In the genomic region with DNA sequence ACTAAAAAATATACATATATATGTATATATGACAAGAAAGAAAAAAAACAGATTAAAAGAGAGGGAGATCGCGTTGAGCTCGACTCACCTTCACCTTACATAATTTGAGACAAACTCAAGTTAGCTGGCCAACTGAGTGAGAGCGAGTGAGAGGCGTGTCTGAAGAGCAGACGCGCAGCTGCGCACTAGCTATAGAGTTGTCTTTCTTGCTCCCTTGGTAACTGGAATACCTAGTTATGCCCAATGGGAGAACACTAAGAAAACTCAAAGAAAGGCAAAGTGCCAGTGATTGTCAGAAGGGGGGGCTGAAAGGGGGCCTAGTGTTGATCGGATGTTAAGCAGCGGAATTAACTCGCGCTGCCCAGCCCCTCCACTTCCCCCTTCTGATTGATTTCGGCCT, we compare ENCODE assay signal across 5 fruit fly cellular contexts.
TF ChIP-seq lines count a peak whose summit lies in the region.

No protein-coding gene starts in this region.

- no peak for TF ChIP-seq CTCF in whole organism, embryonic (GFP tag; optimal IDR thresholded peaks at IDR 0.05; lab: Kevin White, UChicago)

TF ChIP-seq in whole organism, 6 proteins besides CTCF, POLR2A, EP300 and RAD21:
- TF ChIP-seq CG8478 (optimal IDR thresholded peaks at IDR 0.05; lab: Kevin White, UChicago) = peak; percentile 52
- no peak for TF ChIP-seq usp (GFP tag; optimal IDR thresholded peaks at IDR 0.05; lab: Kevin White, UChicago)

TF ChIP-seq in whole organism, adult, 20 proteins besides CTCF, POLR2A, EP300 and RAD21:
- TF ChIP-seq toe (GFP tag; optimal IDR thresholded peaks at IDR 0.05; lab: Kevin White, UChicago) (peak; percentile 72), CG12768 (GFP tag; optimal IDR thresholded peaks at IDR 0.05; lab: Kevin White, UChicago) (no peak), Mnt (GFP tag; optimal IDR thresholded peaks at IDR 0.05; lab: Kevin White, UChicago) (no peak), cic (GFP tag; optimal IDR thresholded peaks at IDR 0.05; lab: Kevin White, UChicago) (no peak), tj (GFP tag; optimal IDR thresholded peaks at IDR 0.05; lab: Kevin White, UChicago) (no peak), CG11617 (GFP tag; optimal IDR thresholded peaks at IDR 0.05; lab: Kevin White, UChicago) (no peak)

TF ChIP-seq in whole organism, embryonic, 481 proteins besides CTCF, POLR2A, EP300 and RAD21 (continues in another document):
- TF ChIP-seq CG6654 (GFP tag; optimal IDR thresholded peaks at IDR 0.05; lab: Kevin White, UChicago) (no peak), pb (GFP tag; optimal IDR thresholded peaks at IDR 0.05; lab: Kevin White, UChicago) (no peak), trem (tag; optimal IDR thresholded peaks at IDR 0.05; lab: Kevin White, UChicago) (no peak), Dbx (GFP tag; IDR thresholded peaks at IDR 0.05; lab: Robert Waterston, UW) (no peak), eve (GFP tag; optimal IDR thresholded peaks at IDR 0.05; lab: Kevin White, UChicago) (no peak), CG6791 (GFP tag; IDR thresholded peaks at IDR 0.05; lab: Robert Waterston, UW; ENCODE audit: partially characterized antibody) (peak; percentile 58; the same call in 1 of the 3 replicates), CG10654 (GFP tag; optimal IDR thresholded peaks at IDR 0.05; lab: Kevin White, UChicago) (no peak), vvl (GFP tag; IDR thresholded peaks at IDR 0.05; lab: Robert Waterston, UW) (peak; percentile 46; the same call in 1 of the 2 replicates), cg (GFP tag; optimal IDR thresholded peaks at IDR 0.05; lab: Kevin White, UChicago) (peak; percentile 63), Dfd (GFP tag; optimal IDR thresholded peaks at IDR 0.05; lab: Kevin White, UChicago) (no peak), CG10431 (GFP tag; optimal IDR thresholded peaks at IDR 0.05; lab: Kevin White, UChicago) (no peak), da (GFP tag; optimal IDR thresholded peaks at IDR 0.05; lab: Kevin White, UChicago) (no peak), ci (GFP tag; IDR thresholded peaks at IDR 0.05; lab: Robert Waterston, UW) (no peak), her (GFP tag; optimal IDR thresholded peaks at IDR 0.05; lab: Kevin White, UChicago) (no peak), Dip2 (GFP tag; IDR thresholded peaks at IDR 0.05; lab: Robert Waterston, UW) (no peak), Jarid2 (GFP tag; optimal IDR thresholded peaks at IDR 0.05; lab: Kevin White, UChicago) (peak; percentile 14), chinmo (GFP tag; IDR thresholded peaks at IDR 0.05; lab: Robert Waterston, UW; ENCODE audit: partially characterized antibody) (peak; percentile 95), ro (GFP tag; IDR thresholded peaks at IDR 0.05; lab: Robert Waterston, UW) (no peak), HLH3B (GFP tag; IDR thresholded peaks at IDR 0.05; lab: Robert Waterston, UW) (no peak), CG12071 (GFP tag; optimal IDR thresholded peaks at IDR 0.05; lab: Kevin White, UChicago) (no peak), psq (GFP tag; optimal IDR thresholded peaks at IDR 0.05; lab: Kevin White, UChicago) (no peak), wdn (GFP tag; IDR thresholded peaks at IDR 0.05; lab: Robert Waterston, UW) (no peak), knrl (GFP tag; IDR thresholded peaks at IDR 0.05; lab: Robert Waterston, UW; ENCODE audit: partially characterized antibody) (peak; percentile 39; the same call in 1 of the 3 replicates), luna (GFP tag; optimal IDR thresholded peaks at IDR 0.05; lab: Kevin White, UChicago) (no peak), Elba2 (GFP tag; optimal IDR thresholded peaks at IDR 0.05; lab: Kevin White, UChicago) (no peak), CG1602 (GFP tag; optimal IDR thresholded peaks at IDR 0.05; lab: Kevin White, UChicago) (no peak)

TF ChIP-seq in whole organism, prepupa, 60 proteins besides CTCF, POLR2A, EP300 and RAD21:
- no peak for TF ChIP-seq achi (GFP tag; optimal IDR thresholded peaks at IDR 0.05; lab: Kevin White, UChicago)
- TF ChIP-seq Blimp-1 (GFP tag; optimal IDR thresholded peaks at IDR 0.05; lab: Kevin White, UChicago) = no peak
- TF ChIP-seq fkh (GFP tag; optimal IDR thresholded peaks at IDR 0.05; lab: Kevin White, UChicago) = peak; percentile 60
- TF ChIP-seq vri (GFP tag; optimal IDR thresholded peaks at IDR 0.05; lab: Kevin White, UChicago) = peak; percentile 76

TF ChIP-seq in whole organism, wandering third instar larva, 38 proteins besides CTCF, POLR2A, EP300 and RAD21:
- TF ChIP-seq Dif (GFP tag; optimal IDR thresholded peaks at IDR 0.05; lab: Kevin White, UChicago; ENCODE audit: partially characterized antibody) (peak; percentile 38), usp (GFP tag; optimal IDR thresholded peaks at IDR 0.05; lab: Kevin White, UChicago) (no peak), Hr83 (GFP tag; optimal IDR thresholded peaks at IDR 0.05; lab: Kevin White, UChicago; ENCODE audit: poor library complexity, severe bottlenecking) (peak; percentile 37), psq (GFP tag; optimal IDR thresholded peaks at IDR 0.05; lab: Kevin White, UChicago) (no peak), dl (GFP tag; optimal IDR thresholded peaks at IDR 0.05; lab: Kevin White, UChicago; ENCODE audit: insufficient read depth in 1 of 2, partially characterized antibody in 2 of 2) (peak in 1 of 2 experiments; percentile 34), HLH106 (tag; optimal IDR thresholded peaks at IDR 0.05; lab: Kevin White, UChicago) (no peak), Myc (optimal IDR thresholded peaks at IDR 0.05; lab: Kevin White, UChicago) (no peak), pan (optimal IDR thresholded peaks at IDR 0.05; lab: Kevin White, UChicago) (no peak), Vsx2 (GFP tag; optimal IDR thresholded peaks at IDR 0.05; lab: Kevin White, UChicago; ENCODE audit: partially characterized antibody) (peak; percentile 75)
